Fruit fly (Drosophila melanogaster) S2 (cell line): Measurements from ENCODE around the gene CG7333.

Source experiments
- CG8478 ChIP-seq: fragments of >200 bp; optimal IDR thresholded peaks from 2 replicates; lab custom pipeline; 2018
- CTCF ChIP-seq, 2 experiments: fragments of >200 bp; optimal IDR thresholded peaks; 2 replicates each; lab custom pipeline; 2018

dm6 chr3R:19650718-19651117 lies 50.3 kb downstream of the CG7333 start, which contains the start of gene CG31219:
- no peak for TF ChIP-seq CG8478
- no peak for TF ChIP-seq CTCF (optimal IDR thresholded peaks at IDR 0.05; lab: Kevin White, UChicago)
